Worm (Caenorhabditis elegans) whole organism, midembryonic: ENCODE measurements around the gene clec-33.

Experiments used
- flt-1 ChIP-seq: fragments of 200-800 bp; sonication (Bioruptor generic); IDR thresholded peaks from 2 replicates; pipeline ENCODE4 v1.3.6; 2022; ENCODE audit warnings: missing genetic modification characterization, missing compliant biosample characterization
- klf-2 ChIP-seq: fragments of 200-800 bp; sonication (Bioruptor generic); conservative IDR thresholded peaks from 2 replicates; pipeline ENCODE4 v1.3.6; 2022; ENCODE audit warnings: missing genetic modification reagents, missing genetic modification characterization, missing compliant biosample characterization
- med-1 ChIP-seq: sonication (generic microtip); optimal IDR thresholded peaks from 2 replicates; lab custom pipeline; 2017; ENCODE audit warnings: missing genetic modification characterization, mild to moderate bottlenecking, missing compliant biosample characterization, antibody characterized with exemption, missing genetic modification reagents; ENCODE audit not compliant: insufficient read depth
- ref-1 ChIP-seq: fragments of 200-800 bp; sonication (Bioruptor generic); conservative IDR thresholded peaks from 2 replicates; pipeline ENCODE4 v1.3.6; 2022; ENCODE audit warnings: missing genetic modification reagents, missing genetic modification characterization, missing compliant biosample characterization
- tab-1 ChIP-seq: fragments of 200-800 bp; sonication (Bioruptor generic); IDR thresholded peaks from 2 replicates; pipeline ENCODE4 v1.3.6; 2022; ENCODE audit warnings: missing genetic modification characterization, missing compliant biosample characterization
- ztf-23 ChIP-seq: fragments of 200-800 bp; sonication (Bioruptor generic); IDR thresholded peaks from 2 replicates; pipeline ENCODE4 v1.3.6; 2022; ENCODE audit warnings: missing genetic modification reagents, missing genetic modification characterization, missing compliant biosample characterization

- TF ChIP-seq flt-1 (GFP tag; lab: Robert Waterston, UW): no peak
- no peak for TF ChIP-seq ref-1
- no peak for TF ChIP-seq tab-1 (GFP tag; lab: Robert Waterston, UW)
- no peak for TF ChIP-seq med-1
- no peak for TF ChIP-seq ztf-23 (GFP tag; lab: Robert Waterston, UW)
- no peak for TF ChIP-seq klf-2
These were observed 9.9 kb upstream of the clec-33 start for ce11 chrV:16879532-16879931.
